Worm (Caenorhabditis elegans) whole organism, L4/young adult: Measurements from ENCODE around the gene K02E10.5.
A peak's percentile ranks its signal among the peaks of the same experiment; 100 is the strongest.

Experiments used
- W03F9.2 ChIP-seq: fragments of 150-350 bp; optimal IDR thresholded peaks from 2 replicates; lab custom pipeline; 2014; ENCODE audit warnings: missing biosample characterization, missing genetic modification characterization
- dao-5 ChIP-seq: sonication (generic microtip); optimal IDR thresholded peaks from 2 replicates; lab custom pipeline; 2016; ENCODE audit warnings: missing genotype, missing genetic modification characterization, moderate library complexity, missing compliant biosample characterization
- him-1 ChIP-seq: sonication (generic microtip); optimal IDR thresholded peaks from 2 replicates; lab custom pipeline; 2016; ENCODE audit warnings: missing genotype, missing genetic modification reagents, missing genetic modification characterization, missing compliant biosample characterization

ce11 chrX:2527877-2528276, 49.2 kb upstream of the K02E10.5 start:
- TF ChIP-seq him-1 (tag; lab: Kevin White, UChicago) (peak; percentile 45), W03F9.2 (tag; lab: Kevin White, UChicago) (no peak), dao-5 (tag; lab: Kevin White, UChicago) (peak; percentile 12)
